Fruit fly (Drosophila melanogaster): Measurements from ENCODE around the gene CG13607.

CG13607 gene

DNA sequence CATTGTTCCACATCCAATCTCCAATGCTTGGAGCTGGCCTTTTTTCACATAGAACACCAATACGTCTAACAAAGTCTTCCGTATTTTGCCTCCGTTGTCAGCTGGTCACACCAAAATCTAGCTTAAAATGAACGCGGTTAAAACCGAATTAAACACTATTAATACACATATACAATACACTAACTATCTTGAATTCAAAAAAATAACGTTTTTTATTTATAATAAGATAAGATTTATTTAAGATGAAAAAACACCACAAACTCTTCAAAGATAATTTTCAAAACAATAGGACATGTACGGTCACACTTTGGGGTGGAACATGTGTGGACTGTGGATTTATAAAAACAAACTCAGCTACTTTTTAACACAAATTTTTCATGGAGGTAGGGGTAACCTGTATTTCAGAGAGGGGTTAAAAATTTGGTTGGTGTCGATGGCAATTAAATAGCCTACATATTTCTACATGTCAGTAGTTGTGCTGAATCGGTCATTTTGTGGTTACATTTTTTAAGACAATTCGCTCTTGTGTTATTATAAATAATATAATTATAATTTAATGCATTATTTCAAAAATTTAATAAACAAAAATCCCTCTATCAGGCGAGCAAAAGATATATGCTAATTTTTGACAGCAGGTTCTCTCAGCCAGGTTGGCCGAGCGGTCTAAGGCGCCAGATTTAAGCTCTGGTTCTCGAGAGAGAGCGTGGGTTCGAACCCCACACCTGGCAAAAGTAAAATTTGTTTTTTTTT is 3.6 kb downstream of the CG13607 start, which contains the start of gene CG13605 (continued):
- TF ChIP-seq cas (GFP tag; IDR thresholded peaks at IDR 0.05) (peak; percentile 74), Deaf1 (tag; optimal IDR thresholded peaks at IDR 0.05) (peak; percentile 47), rib (GFP tag; IDR thresholded peaks at IDR 0.05) (peak; percentile 37), unpg (GFP tag; optimal IDR thresholded peaks at IDR 0.05) (peak; percentile 85), h (optimal IDR thresholded peaks at IDR 0.05) (no peak), CG15696 (tag; optimal IDR thresholded peaks at IDR 0.05) (peak; percentile 36), Gsc (GFP tag; IDR thresholded peaks at IDR 0.05) (no peak), pzg (GFP tag; optimal IDR thresholded peaks at IDR 0.05) (peak; percentile 63), CG8478 (optimal IDR thresholded peaks at IDR 0.05) (no peak), bigmax (GFP tag; optimal IDR thresholded peaks at IDR 0.05) (peak; percentile 21), phol (tag; optimal IDR thresholded peaks at IDR 0.05) (peak; percentile 57), CG14710 (tag; optimal IDR thresholded peaks at IDR 0.05) (peak; percentile 62), her (GFP tag; optimal IDR thresholded peaks at IDR 0.05) (peak; percentile 54), CG9932 (GFP tag; IDR thresholded peaks at IDR 0.05) (peak; percentile 81), NFAT (GFP tag; IDR thresholded peaks at IDR 0.05) (peak; percentile 89), CG17568 (GFP tag; optimal IDR thresholded peaks at IDR 0.05) (peak; percentile 79), Ptx1 (GFP tag; IDR thresholded peaks at IDR 0.05) (peak; percentile 74), en (GFP tag; optimal IDR thresholded peaks at IDR 0.05) (no peak), Neu2 (GFP tag; optimal IDR thresholded peaks at IDR 0.05; ENCODE audit: borderline replicate concordance) (no peak), CG3847 (GFP tag; IDR thresholded peaks at IDR 0.05) (peak; percentile 26; the same call in 1 of the 2 replicates), scrt (GFP tag; optimal IDR thresholded peaks at IDR 0.05) (peak; percentile 73), CG17385 (GFP tag; optimal IDR thresholded peaks at IDR 0.05) (peak; percentile 70), z (GFP tag; IDR thresholded peaks at IDR 0.05) (no peak), dmrt11E (tag; optimal IDR thresholded peaks at IDR 0.05) (peak; percentile 22), cg (GFP tag; optimal IDR thresholded peaks at IDR 0.05) (no peak), Drgx (GFP tag; IDR thresholded peaks at IDR 0.05) (peak; percentile 64), sima (GFP tag; optimal IDR thresholded peaks at IDR 0.05) (no peak), CG12155 (GFP tag; optimal IDR thresholded peaks at IDR 0.05) (peak; percentile 75), CG9876 (GFP tag; optimal IDR thresholded peaks at IDR 0.05) (no peak), slou (GFP tag; optimal IDR thresholded peaks at IDR 0.05) (peak; percentile 64), ftz-f1 (GFP tag; optimal IDR thresholded peaks at IDR 0.05) (no peak), gt (GFP tag; IDR thresholded peaks at IDR 0.05) (no peak), Hsf (GFP tag; optimal IDR thresholded peaks at IDR 0.05) (peak; percentile 54), MESR4 (GFP tag; optimal IDR thresholded peaks at IDR 0.05) (peak; percentile 18), Max (GFP tag; optimal IDR thresholded peaks at IDR 0.05) (peak; percentile 34), Sry-δ (GFP tag; optimal IDR thresholded peaks at IDR 0.05) (peak; percentile 11), CG2202 (tag; optimal IDR thresholded peaks at IDR 0.05) (peak; percentile 44), dpn (GFP tag; optimal IDR thresholded peaks at IDR 0.05) (peak; percentile 65 to 83), CG10209 (GFP tag; optimal IDR thresholded peaks at IDR 0.05) (peak; percentile 80), CG7271 (tag; optimal IDR thresholded peaks at IDR 0.05) (no peak), Nf-YC (tag; optimal IDR thresholded peaks at IDR 0.05) (peak; percentile 55), CG15479 (GFP tag; optimal IDR thresholded peaks at IDR 0.05) (no peak), odd (GFP tag; optimal IDR thresholded peaks at IDR 0.05) (peak; percentile 72), Hr39 (optimal IDR thresholded peaks at IDR 0.05) (no peak), dati (GFP tag; IDR thresholded peaks at IDR 0.05) (0 out of 2 replicates have a peak, but pooled peaks have one; percentile 42), CG31388 (GFP tag; optimal IDR thresholded peaks at IDR 0.05) (no peak), CG10543 (GFP tag; optimal IDR thresholded peaks at IDR 0.05) (peak; percentile 42), HmgZ (tag; optimal IDR thresholded peaks at IDR 0.05) (peak; percentile 26), TFAM (GFP tag; optimal IDR thresholded peaks at IDR 0.05) (no peak), CG9437 (GFP tag; optimal IDR thresholded peaks at IDR 0.05) (peak; percentile 23), CG3838 (GFP tag; optimal IDR thresholded peaks at IDR 0.05) (no peak)
